Fruit fly (Drosophila melanogaster): ENCODE data around the gene CG42464.

DNA sequence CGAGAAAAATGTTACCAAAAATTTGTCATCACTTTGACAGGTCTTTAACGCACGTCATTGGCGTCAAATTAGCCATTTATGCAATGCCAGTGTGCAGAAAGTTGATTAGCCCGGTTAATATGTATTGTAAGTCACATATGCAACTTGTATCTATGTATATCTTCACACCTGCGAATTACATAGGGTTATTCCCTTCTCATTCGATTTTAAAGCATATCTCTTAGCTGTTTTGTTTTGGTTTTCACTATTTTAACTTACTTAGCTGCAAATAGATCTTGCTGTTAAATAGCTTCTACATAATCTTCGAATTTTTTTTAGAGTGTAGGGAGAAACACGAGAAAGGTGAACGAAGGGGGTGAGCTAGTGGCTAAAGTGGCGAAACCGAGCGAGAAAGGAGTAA, 31.8 kb downstream of the CG42464 start:
- no peak for TF ChIP-seq toe (GFP tag; optimal IDR thresholded peaks at IDR 0.05)
- TF ChIP-seq kay (GFP tag; ENCODE audit: borderline replicate concordance): no peak
- no peak for TF ChIP-seq CG5204 (GFP tag; optimal IDR thresholded peaks at IDR 0.05)
- TF ChIP-seq ovo (GFP tag; optimal IDR thresholded peaks at IDR 0.05): no peak
- no peak for TF ChIP-seq cic (GFP tag; optimal IDR thresholded peaks at IDR 0.05)
- no peak for TF ChIP-seq Crg-1 (GFP tag; optimal IDR thresholded peaks at IDR 0.05)
- TF ChIP-seq CG11617 (GFP tag; optimal IDR thresholded peaks at IDR 0.05): no peak
- no peak for TF ChIP-seq CG12768 (GFP tag; optimal IDR thresholded peaks at IDR 0.05)
